Worm (Caenorhabditis elegans) whole organism, midembryonic: ENCODE results near the gene F48F5.6.

ENCODE experiments used
- T22C8.4 ChIP-seq: fragments of 200-800 bp; sonication (Bioruptor generic); IDR thresholded peaks from 2 replicates; pipeline ENCODE4 v1.3.6; 2022; ENCODE audit warnings: missing genetic modification characterization, missing compliant biosample characterization
- klf-2 ChIP-seq: fragments of 200-800 bp; sonication (Bioruptor generic); conservative IDR thresholded peaks from 2 replicates; pipeline ENCODE4 v1.3.6; 2022; ENCODE audit warnings: missing genetic modification reagents, missing genetic modification characterization, missing compliant biosample characterization
- ref-1 ChIP-seq: fragments of 200-800 bp; sonication (Bioruptor generic); conservative IDR thresholded peaks from 2 replicates; pipeline ENCODE4 v1.3.6; 2022; ENCODE audit warnings: missing genetic modification reagents, missing genetic modification characterization, missing compliant biosample characterization
- ztf-23 ChIP-seq: fragments of 200-800 bp; sonication (Bioruptor generic); IDR thresholded peaks from 2 replicates; pipeline ENCODE4 v1.3.6; 2022; ENCODE audit warnings: missing genetic modification reagents, missing genetic modification characterization, missing compliant biosample characterization

DNA sequence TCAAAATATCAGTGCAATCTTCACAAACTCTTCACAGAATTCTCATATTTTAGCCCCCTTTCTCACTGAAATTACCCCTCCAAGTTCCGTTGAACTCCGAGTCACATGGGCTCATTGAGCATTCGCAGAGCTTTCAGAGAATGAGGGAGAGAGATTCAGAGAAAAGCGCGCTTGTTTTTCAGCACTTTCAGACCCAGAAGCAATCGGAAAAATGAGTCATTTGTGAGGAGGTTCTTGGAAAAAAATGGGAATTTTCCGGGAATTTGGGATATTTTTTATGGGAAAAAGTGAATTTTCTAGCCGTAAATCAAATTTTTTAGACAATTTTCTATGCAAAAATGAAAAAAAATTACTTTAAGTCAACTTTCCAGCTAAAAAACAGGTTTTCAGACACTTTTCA is 50.1 kb downstream of the F48F5.6 start:
- TF ChIP-seq ref-1 (no peak), ztf-23 (GFP tag; lab: Robert Waterston, UW) (no peak), T22C8.4 (GFP tag; lab: Robert Waterston, UW) (no peak), klf-2 (no peak)
